Worm (Caenorhabditis elegans): ENCODE measurements around the gene nas-31.

Gene nas-31

ce11 chrV:10961448-10961870 lies 39.8 kb upstream of the nas-31 start (continued):
- TF ChIP-seq unc-62 (GFP tag; optimal IDR thresholded peaks at IDR 0.05): no peak
- peak; percentile 61 for TF ChIP-seq ztf-4 (tag; optimal IDR thresholded peaks at IDR 0.05)

ce11 chrV:10960544-10960943 lies 38.9 kb upstream of the nas-31 start, which contains the start of gene vps-36:
TSS of gene vps-36 (minus strand) at chrV:10960669.
- no peak for TF ChIP-seq aha-1 (tag; optimal IDR thresholded peaks at IDR 0.05)
- TF ChIP-seq swsn-7 (tag; optimal IDR thresholded peaks at IDR 0.05): no peak
- TF ChIP-seq blmp-1 (tag; optimal IDR thresholded peaks at IDR 0.05): peak; percentile 40
- peak; percentile 27 for TF ChIP-seq elt-2 (tag; optimal IDR thresholded peaks at IDR 0.05)
- TF ChIP-seq lin-35 (GFP tag; optimal IDR thresholded peaks at IDR 0.05): peak in 1 of 2 experiments; percentile 21
- no peak for TF ChIP-seq nhr-20 (tag; optimal IDR thresholded peaks at IDR 0.05)
- TF ChIP-seq nhr-85 (tag): peak; percentile 69
- no peak for TF ChIP-seq hpl-2 (GFP tag; optimal IDR thresholded peaks at IDR 0.05)
- TF ChIP-seq lin-14 (GFP tag; optimal IDR thresholded peaks at IDR 0.05): peak; percentile 8

- TF ChIP-seq nhr-20 (tag; optimal IDR thresholded peaks at IDR 0.05): peak; percentile 15
- peak; percentile 44 for TF ChIP-seq aly-2 (tag; optimal IDR thresholded peaks at IDR 0.05)
- TF ChIP-seq isw-1 (GFP tag; IDR thresholded peaks at IDR 0.05): no peak
- TF ChIP-seq lin-39 (tag; optimal IDR thresholded peaks at IDR 0.05): no peak
- TF ChIP-seq sptf-1 (tag; optimal IDR thresholded peaks at IDR 0.05): no peak
- peak; percentile 15 for TF ChIP-seq elt-2 (tag; optimal IDR thresholded peaks at IDR 0.05)
- TF ChIP-seq tbx-2 (tag; optimal IDR thresholded peaks at IDR 0.05): peak; percentile 20
- TF ChIP-seq zag-1 (tag; optimal IDR thresholded peaks at IDR 0.05): no peak
- no peak for TF ChIP-seq hlh-17 (GFP tag; optimal IDR thresholded peaks at IDR 0.05; ENCODE audit: borderline replicate concordance)
- peak; percentile 50 for TF ChIP-seq nhr-90 (tag; optimal IDR thresholded peaks at IDR 0.05; ENCODE audit: poor library complexity)
- peak; percentile 14 for TF ChIP-seq snu-23 (GFP tag; optimal IDR thresholded peaks at IDR 0.05)
- TF ChIP-seq ztf-4 (tag; optimal IDR thresholded peaks at IDR 0.05): peak; percentile 33
- TF ChIP-seq nhr-47 (tag; optimal IDR thresholded peaks at IDR 0.05): peak; percentile 35
- TF ChIP-seq nhr-85 (tag): peak; percentile 58
- TF ChIP-seq sup-37 (GFP tag; optimal IDR thresholded peaks at IDR 0.05): no peak
- TF ChIP-seq dsc-1 (tag; optimal IDR thresholded peaks at IDR 0.05): no peak
- peak; percentile 44 for TF ChIP-seq nhr-71 (tag; optimal IDR thresholded peaks at IDR 0.05)
- TF ChIP-seq lsy-2 (tag; optimal IDR thresholded peaks at IDR 0.05): peak in 1 of 2 experiments; percentile 22
- TF ChIP-seq efl-1 (optimal IDR thresholded peaks at IDR 0.05): no peak
- peak in 1 of 2 experiments; percentile 89 for TF ChIP-seq efl-1 (GFP tag; optimal IDR thresholded peaks at IDR 0.05 in 1 of 2)
These were observed 36.8 kb upstream of the nas-31 start, which contains the start of gene pigt-1 for ce11 chrV:10958322-10958900. TSS of gene pigt-1 (minus strand) at chrV:10958821.

- no peak for TF ChIP-seq nhr-47 (tag; optimal IDR thresholded peaks at IDR 0.05)
- TF ChIP-seq elt-2 (tag; optimal IDR thresholded peaks at IDR 0.05): peak; percentile 11
- TF ChIP-seq efl-1 (optimal IDR thresholded peaks at IDR 0.05): no peak
- peak in 1 of 2 experiments; percentile 34 for TF ChIP-seq efl-1 (GFP tag; optimal IDR thresholded peaks at IDR 0.05 in 1 of 2)
These were observed 34.2 kb upstream of the nas-31 start, which contains the start of gene F17C11.13 for ce11 chrV:10955681-10956476. TSS of gene F17C11.13 (plus strand) at chrV:10955923.

- TF ChIP-seq tlp-1 (tag; optimal IDR thresholded peaks at IDR 0.05) (no peak), tbx-2 (tag; optimal IDR thresholded peaks at IDR 0.05) (no peak), nhr-47 (tag; optimal IDR thresholded peaks at IDR 0.05) (no peak), fkh-10 (GFP tag; optimal IDR thresholded peaks at IDR 0.05) (no peak), mdl-1 (tag; optimal IDR thresholded peaks at IDR 0.05) (no peak), hlh-4 (tag; optimal IDR thresholded peaks at IDR 0.05) (no peak), ceh-63 (GFP tag; optimal IDR thresholded peaks at IDR 0.05) (no peak), rnt-1 (tag; optimal IDR thresholded peaks at IDR 0.05) (no peak), lir-3 (tag; optimal IDR thresholded peaks at IDR 0.05; ENCODE audit: poor library complexity) (no peak), sox-4 (tag; optimal IDR thresholded peaks at IDR 0.05) (no peak), lin-35 (GFP tag; optimal IDR thresholded peaks at IDR 0.05) (no peak), nhr-28 (tag; optimal IDR thresholded peaks at IDR 0.05) (no peak), C34B4.2 (tag; optimal IDR thresholded peaks at IDR 0.05) (no peak), ceh-90 (tag; optimal IDR thresholded peaks at IDR 0.05) (no peak), dsc-1 (tag; optimal IDR thresholded peaks at IDR 0.05) (no peak), nhr-85 (tag) (no peak)
These were observed 33.2 kb upstream of the nas-31 start, which contains the start of gene F17C11.6 for ce11 chrV:10954832-10955231. TSS of gene F17C11.6 (plus strand) at chrV:10955121.

Measured in whole organism, L1 larva.